In genomic region chr3R:11882506-11882953, dm6 we compare ENCODE assay signal across 1 fruit fly cellular context.
A peak's percentile ranks its signal among the peaks of the same experiment; 100 is the strongest.
TF ChIP-seq lines count a peak whose summit lies in the region.

Gene CG6962, minus strand, starts transcription at chr3R:11882534.
Gene CG31368, plus strand, starts transcription at chr3R:11882790.

TF ChIP-seq in whole organism, embryonic, 481 proteins besides CTCF, POLR2A, EP300 and RAD21 (continued from another document and continues in another):
- peak; percentile 80 for TF ChIP-seq H2.0 (GFP tag; IDR thresholded peaks at IDR 0.05; lab: Robert Waterston, UW)
- TF ChIP-seq gce (GFP tag; IDR thresholded peaks at IDR 0.05; lab: Robert Waterston, UW), result peak; percentile 44; the same call in 1 of the 3 replicates
- TF ChIP-seq CG3838 (GFP tag; optimal IDR thresholded peaks at IDR 0.05; lab: Kevin White, UChicago), result peak; percentile 31
- TF ChIP-seq vfl (GFP tag; optimal IDR thresholded peaks at IDR 0.05; lab: Kevin White, UChicago), result peak; percentile 84
- TF ChIP-seq CG10462 (GFP tag; optimal IDR thresholded peaks at IDR 0.05; lab: Kevin White, UChicago), result peak; percentile 47
- peak; percentile 40 for TF ChIP-seq CG17186 (GFP tag; optimal IDR thresholded peaks at IDR 0.05; lab: Kevin White, UChicago)
- peak; percentile 55; the same call in 1 of the 2 replicates for TF ChIP-seq bowl (GFP tag; IDR thresholded peaks at IDR 0.05; lab: Robert Waterston, UW)
- peak; percentile 49 for TF ChIP-seq repo (GFP tag; optimal IDR thresholded peaks at IDR 0.05; lab: Kevin White, UChicago)
- peak; percentile 80 for TF ChIP-seq nerfin-1 (tag; optimal IDR thresholded peaks at IDR 0.05; lab: Kevin White, UChicago)
- peak; percentile 83 for TF ChIP-seq Aef1 (GFP tag; IDR thresholded peaks at IDR 0.05; lab: Robert Waterston, UW)
- no peak for TF ChIP-seq C15 (GFP tag; IDR thresholded peaks at IDR 0.05; lab: Robert Waterston, UW)
- TF ChIP-seq Hr78 (GFP tag; optimal IDR thresholded peaks at IDR 0.05; lab: Kevin White, UChicago), result no peak
- peak; percentile 91 for TF ChIP-seq sd (tag; optimal IDR thresholded peaks at IDR 0.05; lab: Kevin White, UChicago)
- peak; percentile 67; the same call in 1 of the 2 replicates for TF ChIP-seq CG14667 (GFP tag; IDR thresholded peaks at IDR 0.05; lab: Robert Waterston, UW)
- no peak for TF ChIP-seq ash1 (GFP tag; optimal IDR thresholded peaks at IDR 0.05; lab: Kevin White, UChicago)
- TF ChIP-seq croc (GFP tag; conservative IDR thresholded peaks at IDR 0.05; lab: Robert Waterston, UW), result peak; percentile 70
- TF ChIP-seq exex (tag; optimal IDR thresholded peaks at IDR 0.05; lab: Kevin White, UChicago), result no peak
- peak; percentile 84 for TF ChIP-seq kah (GFP tag; optimal IDR thresholded peaks at IDR 0.05; lab: Kevin White, UChicago)
- no peak for TF ChIP-seq pan (optimal IDR thresholded peaks at IDR 0.05; lab: Kevin White, UChicago)
- peak in 1 of 2 experiments; percentile 81 for TF ChIP-seq pan (GFP tag; optimal IDR thresholded peaks at IDR 0.05 in 1 of 2, IDR thresholded peaks at IDR 0.05 in 1 of 2)
- TF ChIP-seq crp (GFP tag; optimal IDR thresholded peaks at IDR 0.05; lab: Kevin White, UChicago), result peak in 1 of 2 experiments; percentile 52
- no peak for TF ChIP-seq CG4282 (GFP tag; optimal IDR thresholded peaks at IDR 0.05; lab: Kevin White, UChicago)
- TF ChIP-seq pzg (GFP tag; optimal IDR thresholded peaks at IDR 0.05; lab: Kevin White, UChicago), result peak; percentile 67
- TF ChIP-seq pb (GFP tag; optimal IDR thresholded peaks at IDR 0.05; lab: Kevin White, UChicago), result no peak
- TF ChIP-seq pnt (GFP tag; optimal IDR thresholded peaks at IDR 0.05; lab: Kevin White, UChicago), result peak; percentile 67
- no peak for TF ChIP-seq yki (optimal IDR thresholded peaks at IDR 0.05; lab: Kevin White, UChicago)
- TF ChIP-seq ftz-f1 (GFP tag; optimal IDR thresholded peaks at IDR 0.05; lab: Kevin White, UChicago), result no peak
- TF ChIP-seq MESR4 (GFP tag; optimal IDR thresholded peaks at IDR 0.05; lab: Kevin White, UChicago), result peak; percentile 53
- TF ChIP-seq CG12155 (GFP tag; optimal IDR thresholded peaks at IDR 0.05; lab: Kevin White, UChicago), result peak; percentile 85
- TF ChIP-seq sug (tag; optimal IDR thresholded peaks at IDR 0.05; lab: Kevin White, UChicago), result peak; percentile 86
- peak; percentile 63 for TF ChIP-seq pho (GFP tag; optimal IDR thresholded peaks at IDR 0.05; lab: Kevin White, UChicago)
- peak; percentile 26 for TF ChIP-seq Myb (GFP tag; optimal IDR thresholded peaks at IDR 0.05; lab: Kevin White, UChicago)
- TF ChIP-seq CG5245 (GFP tag; optimal IDR thresholded peaks at IDR 0.05; lab: Kevin White, UChicago), result peak; percentile 82
- TF ChIP-seq zfh2 (GFP tag; optimal IDR thresholded peaks at IDR 0.05; lab: Kevin White, UChicago), result peak; percentile 71
- no peak for TF ChIP-seq dati (GFP tag; IDR thresholded peaks at IDR 0.05; lab: Robert Waterston, UW)
- peak; percentile 77 for TF ChIP-seq CG12104 (GFP tag; optimal IDR thresholded peaks at IDR 0.05; lab: Kevin White, UChicago)
- no peak for TF ChIP-seq her (GFP tag; optimal IDR thresholded peaks at IDR 0.05; lab: Kevin White, UChicago)
- TF ChIP-seq CG9727 (GFP tag; optimal IDR thresholded peaks at IDR 0.05; lab: Kevin White, UChicago), result peak; percentile 82
- TF ChIP-seq CG1832 (GFP tag; optimal IDR thresholded peaks at IDR 0.05; lab: Kevin White, UChicago), result no peak
- TF ChIP-seq CG3065 (GFP tag; optimal IDR thresholded peaks at IDR 0.05; lab: Kevin White, UChicago), result peak; percentile 55
- peak; percentile 79 for TF ChIP-seq CG9215 (GFP tag; IDR thresholded peaks at IDR 0.05; lab: Robert Waterston, UW)
- peak; percentile 53; the same call in 1 of the 2 replicates for TF ChIP-seq onecut (GFP tag; IDR thresholded peaks at IDR 0.05; lab: Robert Waterston, UW)
- peak; percentile 62; the same call in 1 of the 2 replicates for TF ChIP-seq Taf1 (GFP tag; IDR thresholded peaks at IDR 0.05; lab: Robert Waterston, UW)
- peak; percentile 11 for TF ChIP-seq pfk (GFP tag; optimal IDR thresholded peaks at IDR 0.05; lab: Kevin White, UChicago)
- TF ChIP-seq HLH4C (GFP tag; IDR thresholded peaks at IDR 0.05; lab: Robert Waterston, UW; ENCODE audit: partially characterized antibody), result no peak
- TF ChIP-seq gfzf (GFP tag; optimal IDR thresholded peaks at IDR 0.05; lab: Kevin White, UChicago), result peak; percentile 78
- TF ChIP-seq Stat92E (GFP tag; optimal IDR thresholded peaks at IDR 0.05; lab: Kevin White, UChicago), result peak in 1 of 3 experiments; percentile 4
- peak; percentile 37 for TF ChIP-seq MTF-1 (GFP tag; optimal IDR thresholded peaks at IDR 0.05; lab: Kevin White, UChicago; ENCODE audit: borderline replicate concordance)
- TF ChIP-seq HLH54F (GFP tag; optimal IDR thresholded peaks at IDR 0.05; lab: Kevin White, UChicago), result peak; percentile 81
- no peak for TF ChIP-seq br (optimal IDR thresholded peaks at IDR 0.05; lab: Kevin White, UChicago)
- TF ChIP-seq CkIIα-i1 (GFP tag; IDR thresholded peaks at IDR 0.05; lab: Robert Waterston, UW), result peak; percentile 14; the same call in 1 of the 2 replicates
- peak; percentile 82 for TF ChIP-seq HLH3B (GFP tag; IDR thresholded peaks at IDR 0.05; lab: Robert Waterston, UW)
- TF ChIP-seq maf-S (GFP tag; optimal IDR thresholded peaks at IDR 0.05; lab: Kevin White, UChicago), result peak; percentile 55
- TF ChIP-seq CG31388 (GFP tag; optimal IDR thresholded peaks at IDR 0.05; lab: Kevin White, UChicago), result peak; percentile 35
- no peak for TF ChIP-seq usp (GFP tag; optimal IDR thresholded peaks at IDR 0.05; lab: Kevin White, UChicago)
- no peak for TF ChIP-seq toy (GFP tag; IDR thresholded peaks at IDR 0.05; lab: Robert Waterston, UW)
- peak; percentile 82 for TF ChIP-seq CG15269 (tag; optimal IDR thresholded peaks at IDR 0.05; lab: Kevin White, UChicago)
- TF ChIP-seq CHES-1-like (GFP tag; optimal IDR thresholded peaks at IDR 0.05; lab: Kevin White, UChicago), result peak; percentile 73
- peak; percentile 82 for TF ChIP-seq CG17802 (tag; optimal IDR thresholded peaks at IDR 0.05; lab: Kevin White, UChicago)
- TF ChIP-seq org-1 (GFP tag; optimal IDR thresholded peaks at IDR 0.05; lab: Kevin White, UChicago), result peak; percentile 33
- peak; percentile 74 for TF ChIP-seq ci (GFP tag; IDR thresholded peaks at IDR 0.05; lab: Robert Waterston, UW)
- TF ChIP-seq Sry-δ (GFP tag; optimal IDR thresholded peaks at IDR 0.05; lab: Kevin White, UChicago), result peak; percentile 36
- peak; percentile 86 for TF ChIP-seq Ptx1 (GFP tag; IDR thresholded peaks at IDR 0.05; lab: Robert Waterston, UW)
- no peak for TF ChIP-seq bigmax (GFP tag; optimal IDR thresholded peaks at IDR 0.05; lab: Kevin White, UChicago)
- TF ChIP-seq sna (GFP tag; IDR thresholded peaks at IDR 0.05; lab: Robert Waterston, UW; ENCODE audit: partially characterized antibody), result no peak
- peak; percentile 56 for TF ChIP-seq slou (GFP tag; optimal IDR thresholded peaks at IDR 0.05; lab: Kevin White, UChicago)
- TF ChIP-seq Doc2 (GFP tag; IDR thresholded peaks at IDR 0.05; lab: Robert Waterston, UW), result no peak
- no peak for TF ChIP-seq Trl (optimal IDR thresholded peaks at IDR 0.05; lab: Kevin White, UChicago)
- peak; percentile 47 for TF ChIP-seq Trl (GFP tag; optimal IDR thresholded peaks at IDR 0.05; lab: Kevin White, UChicago)
- peak; percentile 56 for TF ChIP-seq CG6254 (GFP tag; optimal IDR thresholded peaks at IDR 0.05; lab: Kevin White, UChicago)
- TF ChIP-seq ranshi (GFP tag; IDR thresholded peaks at IDR 0.05; lab: Robert Waterston, UW), result peak; percentile 77
- no peak for TF ChIP-seq CG17568 (GFP tag; optimal IDR thresholded peaks at IDR 0.05; lab: Kevin White, UChicago)
- TF ChIP-seq Ada2b (GFP tag; IDR thresholded peaks at IDR 0.05; lab: Robert Waterston, UW), result peak; percentile 82
- no peak; the same call in 2 of the 3 replicates for TF ChIP-seq CG16813 (GFP tag; IDR thresholded peaks at IDR 0.05; lab: Robert Waterston, UW; ENCODE audit: partially characterized antibody)
- no peak for TF ChIP-seq CG42726 (GFP tag; IDR thresholded peaks at IDR 0.05; lab: Robert Waterston, UW; ENCODE audit: partially characterized antibody)
- peak; percentile 78 for TF ChIP-seq kay (GFP tag; optimal IDR thresholded peaks at IDR 0.05; lab: Kevin White, UChicago)
- TF ChIP-seq p53 (GFP tag; optimal IDR thresholded peaks at IDR 0.05; lab: Kevin White, UChicago), result no peak
- TF ChIP-seq Optix (GFP tag; IDR thresholded peaks at IDR 0.05; lab: Robert Waterston, UW), result peak; percentile 43; the same call in 1 of the 3 replicates
- TF ChIP-seq oc (tag; optimal IDR thresholded peaks at IDR 0.05; lab: Kevin White, UChicago), result peak; percentile 30
- peak; percentile 66 for TF ChIP-seq bab2 (GFP tag; optimal IDR thresholded peaks at IDR 0.05; lab: Kevin White, UChicago)
- TF ChIP-seq gro (GFP tag; optimal IDR thresholded peaks at IDR 0.05; lab: Kevin White, UChicago), result peak; percentile 32
- TF ChIP-seq hbn (GFP tag; IDR thresholded peaks at IDR 0.05; lab: Robert Waterston, UW; ENCODE audit: partially characterized antibody), result no peak
- 0 out of 2 replicates have a peak, but pooled peaks have one; percentile 12 for TF ChIP-seq Scr (GFP tag; IDR thresholded peaks at IDR 0.05; lab: Robert Waterston, UW; ENCODE audit: partially characterized antibody)
- peak; percentile 81 for TF ChIP-seq fd3F (GFP tag; optimal IDR thresholded peaks at IDR 0.05; lab: Kevin White, UChicago)
- no peak for TF ChIP-seq CG12236 (GFP tag; optimal IDR thresholded peaks at IDR 0.05; lab: Kevin White, UChicago)
- peak; percentile 80 for TF ChIP-seq Hmr (GFP tag; optimal IDR thresholded peaks at IDR 0.05; lab: Kevin White, UChicago)
- TF ChIP-seq CG1233 (GFP tag; optimal IDR thresholded peaks at IDR 0.05; lab: Kevin White, UChicago), result peak; percentile 72
- peak; percentile 84 for TF ChIP-seq Hsf (GFP tag; optimal IDR thresholded peaks at IDR 0.05; lab: Kevin White, UChicago)
- TF ChIP-seq Camta (GFP tag; optimal IDR thresholded peaks at IDR 0.05; lab: Kevin White, UChicago), result peak; percentile 73
- peak; percentile 84 for TF ChIP-seq tin (GFP tag; optimal IDR thresholded peaks at IDR 0.05; lab: Kevin White, UChicago)
- TF ChIP-seq CG6813 (GFP tag; optimal IDR thresholded peaks at IDR 0.05; lab: Kevin White, UChicago), result peak; percentile 14
- no peak for TF ChIP-seq nau (GFP tag; optimal IDR thresholded peaks at IDR 0.05; lab: Kevin White, UChicago)
- no peak for TF ChIP-seq bbx (GFP tag; IDR thresholded peaks at IDR 0.05; lab: Robert Waterston, UW; ENCODE audit: partially characterized antibody)
- TF ChIP-seq Fer3 (tag; optimal IDR thresholded peaks at IDR 0.05; lab: Kevin White, UChicago), result peak; percentile 88
- peak; percentile 54; the same call in 1 of the 3 replicates for TF ChIP-seq knrl (GFP tag; IDR thresholded peaks at IDR 0.05; lab: Robert Waterston, UW; ENCODE audit: partially characterized antibody)
- peak; percentile 80 for TF ChIP-seq CG18262 (tag; optimal IDR thresholded peaks at IDR 0.05; lab: Kevin White, UChicago)
- TF ChIP-seq D19A (tag; optimal IDR thresholded peaks at IDR 0.05; lab: Kevin White, UChicago), result peak; percentile 71
- no peak for TF ChIP-seq fru (optimal IDR thresholded peaks at IDR 0.05; lab: Kevin White, UChicago)
- peak; percentile 48 for TF ChIP-seq Atf3 (GFP tag; optimal IDR thresholded peaks at IDR 0.05; lab: Kevin White, UChicago)
- peak; percentile 28 for TF ChIP-seq nom (GFP tag; optimal IDR thresholded peaks at IDR 0.05; lab: Kevin White, UChicago)
- TF ChIP-seq D (optimal IDR thresholded peaks at IDR 0.05; lab: Kevin White, UChicago), result no peak
- TF ChIP-seq D (GFP tag; optimal IDR thresholded peaks at IDR 0.05; lab: Kevin White, UChicago), result peak; percentile 58
- TF ChIP-seq CG1647 (GFP tag; optimal IDR thresholded peaks at IDR 0.05; lab: Kevin White, UChicago), result peak; percentile 64
- no peak for TF ChIP-seq TFAM (GFP tag; optimal IDR thresholded peaks at IDR 0.05; lab: Kevin White, UChicago)
- TF ChIP-seq fd64A (GFP tag; optimal IDR thresholded peaks at IDR 0.05; lab: Kevin White, UChicago), result no peak
- peak; percentile 25 for TF ChIP-seq CG15073 (GFP tag; optimal IDR thresholded peaks at IDR 0.05; lab: Kevin White, UChicago)
- TF ChIP-seq lov (optimal IDR thresholded peaks at IDR 0.05; lab: Kevin White, UChicago), result no peak
- TF ChIP-seq lov (GFP tag; IDR thresholded peaks at IDR 0.05; lab: Robert Waterston, UW), result no peak
- TF ChIP-seq Dad (GFP tag; optimal IDR thresholded peaks at IDR 0.05; lab: Kevin White, UChicago), result peak; percentile 66
- no peak for TF ChIP-seq CG7745 (tag; optimal IDR thresholded peaks at IDR 0.05; lab: Kevin White, UChicago)
- peak; percentile 51; the same call in 1 of the 3 replicates for TF ChIP-seq CG11695 (GFP tag; IDR thresholded peaks at IDR 0.05; lab: Robert Waterston, UW)
- peak; percentile 86 for TF ChIP-seq Sin3A (optimal IDR thresholded peaks at IDR 0.05; lab: Kevin White, UChicago)
- no peak for TF ChIP-seq inv (GFP tag; IDR thresholded peaks at IDR 0.05; lab: Robert Waterston, UW; ENCODE audit: partially characterized antibody)
- peak; percentile 83 for TF ChIP-seq CG10654 (GFP tag; optimal IDR thresholded peaks at IDR 0.05; lab: Kevin White, UChicago)
- peak; percentile 52 for TF ChIP-seq CG7786 (GFP tag; optimal IDR thresholded peaks at IDR 0.05; lab: Kevin White, UChicago)
- TF ChIP-seq CG1602 (GFP tag; optimal IDR thresholded peaks at IDR 0.05; lab: Kevin White, UChicago), result peak; percentile 80
- TF ChIP-seq CG1792 (GFP tag; optimal IDR thresholded peaks at IDR 0.05; lab: Kevin White, UChicago), result no peak
- no peak for TF ChIP-seq lab (GFP tag; optimal IDR thresholded peaks at IDR 0.05; lab: Kevin White, UChicago)
- peak; percentile 22 for TF ChIP-seq CG10565 (GFP tag; optimal IDR thresholded peaks at IDR 0.05; lab: Kevin White, UChicago)
- peak; percentile 68 for TF ChIP-seq salm (tag; optimal IDR thresholded peaks at IDR 0.05; lab: Kevin White, UChicago)
- TF ChIP-seq NC2α (GFP tag; optimal IDR thresholded peaks at IDR 0.05; lab: Kevin White, UChicago), result peak; percentile 9
- TF ChIP-seq CG10366 (GFP tag; IDR thresholded peaks at IDR 0.05; lab: Robert Waterston, UW), result peak; percentile 84
- no peak for TF ChIP-seq pita (GFP tag; optimal IDR thresholded peaks at IDR 0.05; lab: Kevin White, UChicago)
- peak; percentile 73 for TF ChIP-seq CG10543 (GFP tag; optimal IDR thresholded peaks at IDR 0.05; lab: Kevin White, UChicago)
- no peak for TF ChIP-seq Vsx1 (GFP tag; optimal IDR thresholded peaks at IDR 0.05; lab: Kevin White, UChicago)
- peak; percentile 60 for TF ChIP-seq BEAF-32 (GFP tag; optimal IDR thresholded peaks at IDR 0.05; lab: Kevin White, UChicago)
- no peak for TF ChIP-seq CG3163 (GFP tag; optimal IDR thresholded peaks at IDR 0.05; lab: Kevin White, UChicago)
- TF ChIP-seq B-H2 (GFP tag; optimal IDR thresholded peaks at IDR 0.05; lab: Kevin White, UChicago), result peak; percentile 81
- peak; percentile 80 for TF ChIP-seq CG10209 (GFP tag; optimal IDR thresholded peaks at IDR 0.05; lab: Kevin White, UChicago)
- peak; percentile 15; the same call in 1 of the 2 replicates for TF ChIP-seq wor (GFP tag; IDR thresholded peaks at IDR 0.05; lab: Robert Waterston, UW)
